Fruit fly (Drosophila melanogaster): ENCODE measurements around the gene PolZ2.

Gene PolZ2

DNA sequence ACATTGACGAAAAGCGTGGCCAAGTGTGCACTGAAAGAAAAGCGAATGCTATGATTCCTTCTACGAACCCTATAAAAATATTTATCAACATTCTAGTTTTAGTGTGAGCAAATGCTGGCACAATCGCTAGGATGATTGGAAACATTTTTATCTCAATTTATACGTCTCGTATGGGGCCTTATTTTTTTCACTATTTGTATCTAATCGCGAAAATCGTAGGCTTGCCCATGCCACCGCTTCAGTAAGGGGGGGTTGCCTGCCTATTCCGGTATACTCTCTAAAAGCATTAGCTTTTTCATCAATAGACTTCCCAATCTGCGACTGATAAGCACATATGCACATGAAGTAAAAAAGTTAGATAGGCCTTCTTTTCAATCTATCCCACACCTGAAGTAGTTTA, 23.1 kb upstream of the PolZ2 start (continued):
- TF ChIP-seq inv (GFP tag; IDR thresholded peaks at IDR 0.05; ENCODE audit: partially characterized antibody) = no peak
- peak; percentile 26 for TF ChIP-seq disco-r (GFP tag; optimal IDR thresholded peaks at IDR 0.05)
- 0 out of 2 replicates have a peak, but pooled peaks have one; percentile 49 for TF ChIP-seq toy (GFP tag; IDR thresholded peaks at IDR 0.05)
- peak; percentile 30; the same call in 1 of the 2 replicates for TF ChIP-seq Ravus (GFP tag; IDR thresholded peaks at IDR 0.05)
- peak; percentile 81 for TF ChIP-seq Oaz (GFP tag; IDR thresholded peaks at IDR 0.05)
- TF ChIP-seq Camta (GFP tag; optimal IDR thresholded peaks at IDR 0.05) = peak; percentile 77
- no peak for TF ChIP-seq CG2199 (GFP tag; IDR thresholded peaks at IDR 0.05)
- TF ChIP-seq tap (tag; optimal IDR thresholded peaks at IDR 0.05) = peak; percentile 74
- TF ChIP-seq HLH54F (GFP tag; optimal IDR thresholded peaks at IDR 0.05) = peak; percentile 80
- no peak for TF ChIP-seq yki (optimal IDR thresholded peaks at IDR 0.05)
- no peak for TF ChIP-seq hbn (GFP tag; IDR thresholded peaks at IDR 0.05; ENCODE audit: partially characterized antibody)
- peak; percentile 55 for TF ChIP-seq CG11085 (GFP tag; IDR thresholded peaks at IDR 0.05)
- peak; percentile 95 for TF ChIP-seq exex (tag; optimal IDR thresholded peaks at IDR 0.05)
- peak; percentile 83 for TF ChIP-seq ara (GFP tag; IDR thresholded peaks at IDR 0.05)
- no peak for TF ChIP-seq nom (GFP tag; optimal IDR thresholded peaks at IDR 0.05)
- peak; percentile 96 for TF ChIP-seq ci (GFP tag; IDR thresholded peaks at IDR 0.05)
- peak; percentile 87 for TF ChIP-seq CG2678 (tag; optimal IDR thresholded peaks at IDR 0.05)
- TF ChIP-seq NC2α (GFP tag; optimal IDR thresholded peaks at IDR 0.05) = peak; percentile 34
- TF ChIP-seq rib (GFP tag; IDR thresholded peaks at IDR 0.05) = peak; percentile 79
- peak; percentile 38 for TF ChIP-seq Ets97D (GFP tag; optimal IDR thresholded peaks at IDR 0.05)
- TF ChIP-seq shn (GFP tag; optimal IDR thresholded peaks at IDR 0.05) = peak; percentile 71
- no peak for TF ChIP-seq stwl (tag; optimal IDR thresholded peaks at IDR 0.05)
- TF ChIP-seq CG12942 (GFP tag; optimal IDR thresholded peaks at IDR 0.05) = peak; percentile 56
- TF ChIP-seq CG16813 (GFP tag; IDR thresholded peaks at IDR 0.05; ENCODE audit: partially characterized antibody) = no peak
- peak; percentile 56 for TF ChIP-seq gcm (GFP tag; optimal IDR thresholded peaks at IDR 0.05)
- TF ChIP-seq zf30C (GFP tag; optimal IDR thresholded peaks at IDR 0.05) = peak; percentile 80
- peak; percentile 82 for TF ChIP-seq CG3847 (GFP tag; IDR thresholded peaks at IDR 0.05)
- TF ChIP-seq Hmx (GFP tag; optimal IDR thresholded peaks at IDR 0.05) = no peak
- TF ChIP-seq CG4360 (GFP tag; IDR thresholded peaks at IDR 0.05) = peak; percentile 64
- peak; percentile 80 for TF ChIP-seq CG17328 (GFP tag; IDR thresholded peaks at IDR 0.05)
- TF ChIP-seq CG31388 (GFP tag; optimal IDR thresholded peaks at IDR 0.05) = peak; percentile 40
- TF ChIP-seq bbx (GFP tag; IDR thresholded peaks at IDR 0.05; ENCODE audit: partially characterized antibody) = no peak
- TF ChIP-seq CG31365 (tag; optimal IDR thresholded peaks at IDR 0.05) = peak; percentile 51
- no peak for TF ChIP-seq trem (tag; optimal IDR thresholded peaks at IDR 0.05)
- peak in 1 of 2 experiments; percentile 59 for TF ChIP-seq Eip74EF (GFP tag; optimal IDR thresholded peaks at IDR 0.05)
- no peak for TF ChIP-seq Doc3 (GFP tag; IDR thresholded peaks at IDR 0.05; ENCODE audit: partially characterized antibody)
- TF ChIP-seq CG15011 (GFP tag; optimal IDR thresholded peaks at IDR 0.05) = peak; percentile 69
- TF ChIP-seq row (GFP tag; IDR thresholded peaks at IDR 0.05) = peak; percentile 92
- peak; percentile 83 for TF ChIP-seq CG7786 (GFP tag; optimal IDR thresholded peaks at IDR 0.05)
- peak; percentile 72; the same call in 1 of the 3 replicates for TF ChIP-seq CG3726 (GFP tag; IDR thresholded peaks at IDR 0.05)
- TF ChIP-seq mam (GFP tag; optimal IDR thresholded peaks at IDR 0.05) = peak; percentile 65
- TF ChIP-seq lmd (GFP tag; IDR thresholded peaks at IDR 0.05) = peak; percentile 86
- peak; percentile 81 for TF ChIP-seq CoRest (tag; optimal IDR thresholded peaks at IDR 0.05)
- TF ChIP-seq wek (GFP tag; optimal IDR thresholded peaks at IDR 0.05) = no peak
- peak; percentile 56; the same call in 1 of the 2 replicates for TF ChIP-seq gt (GFP tag; IDR thresholded peaks at IDR 0.05)
- TF ChIP-seq dan (GFP tag; IDR thresholded peaks at IDR 0.05) = 0 out of 2 replicates have a peak, but pooled peaks have one; percentile 26
- TF ChIP-seq CG10543 (GFP tag; optimal IDR thresholded peaks at IDR 0.05) = peak; percentile 69
- TF ChIP-seq CG9437 (GFP tag; optimal IDR thresholded peaks at IDR 0.05) = peak; percentile 69
- no peak for TF ChIP-seq D (optimal IDR thresholded peaks at IDR 0.05)
- TF ChIP-seq D (GFP tag; optimal IDR thresholded peaks at IDR 0.05) = peak; percentile 72
- TF ChIP-seq crc (GFP tag; optimal IDR thresholded peaks at IDR 0.05) = peak; percentile 45
- no peak for TF ChIP-seq CkIIα-i1 (GFP tag; IDR thresholded peaks at IDR 0.05)

Data from whole organism, embryonic.